Fruit fly (Drosophila melanogaster) whole organism, pupa: ENCODE measurements around the gene CG11122.

ENCODE experiments used
- CG32121 ChIP-seq: fragments of 200-800 bp; sonication (Bioruptor generic); IDR thresholded peaks from 2 replicates; pipeline ENCODE4 v1.3.6; 2022; ENCODE audit warnings: missing biosample characterization, missing genetic modification characterization
- CG8159 ChIP-seq: fragments of 200-800 bp; sonication (Bioruptor generic); optimal IDR thresholded peaks from 3 replicates; lab custom pipeline; 2018; ENCODE audit warnings: missing biosample characterization, mild to moderate bottlenecking, missing genetic modification characterization, moderate library complexity
- CG8301 ChIP-seq: fragments of 200-800 bp; sonication (Bioruptor generic); optimal IDR thresholded peaks from 2 replicates; lab custom pipeline; 2018; ENCODE audit warnings: missing biosample characterization, mild to moderate bottlenecking, missing genetic modification characterization
- EcR ChIP-seq: fragments of 200-800 bp; sonication (Bioruptor generic); optimal IDR thresholded peaks from 3 replicates; lab custom pipeline; 2019; ENCODE audit warnings: missing biosample characterization, missing genetic modification characterization, mild to moderate bottlenecking, moderate library complexity, missing genetic modification reagents
- Pif1A ChIP-seq: fragments of 200-800 bp; sonication (Bioruptor generic); optimal IDR thresholded peaks from 3 replicates; lab custom pipeline; 2016; ENCODE audit warnings: missing biosample characterization, missing genetic modification characterization
- rn ChIP-seq: fragments of 200-800 bp; sonication (Bioruptor generic); IDR thresholded peaks from 2 replicates; pipeline ENCODE4 v1.3.6; 2022; ENCODE audit warnings: missing biosample characterization, missing genetic modification characterization

- TF ChIP-seq Pif1A (no peak), CG8301 (tag; lab: Kevin White, UChicago) (no peak), EcR (GFP tag; lab: Kevin White, UChicago) (no peak), CG8159 (tag; lab: Kevin White, UChicago) (no peak), rn (GFP tag; lab: Robert Waterston, UW) (no peak), CG32121 (GFP tag; lab: Robert Waterston, UW) (no peak)
Measured at dm6 chrX:11124126-11124748, at the start of gene CG11122.
